Fruit fly (Drosophila melanogaster): Measurements from ENCODE around the gene CG6179.

DNA sequence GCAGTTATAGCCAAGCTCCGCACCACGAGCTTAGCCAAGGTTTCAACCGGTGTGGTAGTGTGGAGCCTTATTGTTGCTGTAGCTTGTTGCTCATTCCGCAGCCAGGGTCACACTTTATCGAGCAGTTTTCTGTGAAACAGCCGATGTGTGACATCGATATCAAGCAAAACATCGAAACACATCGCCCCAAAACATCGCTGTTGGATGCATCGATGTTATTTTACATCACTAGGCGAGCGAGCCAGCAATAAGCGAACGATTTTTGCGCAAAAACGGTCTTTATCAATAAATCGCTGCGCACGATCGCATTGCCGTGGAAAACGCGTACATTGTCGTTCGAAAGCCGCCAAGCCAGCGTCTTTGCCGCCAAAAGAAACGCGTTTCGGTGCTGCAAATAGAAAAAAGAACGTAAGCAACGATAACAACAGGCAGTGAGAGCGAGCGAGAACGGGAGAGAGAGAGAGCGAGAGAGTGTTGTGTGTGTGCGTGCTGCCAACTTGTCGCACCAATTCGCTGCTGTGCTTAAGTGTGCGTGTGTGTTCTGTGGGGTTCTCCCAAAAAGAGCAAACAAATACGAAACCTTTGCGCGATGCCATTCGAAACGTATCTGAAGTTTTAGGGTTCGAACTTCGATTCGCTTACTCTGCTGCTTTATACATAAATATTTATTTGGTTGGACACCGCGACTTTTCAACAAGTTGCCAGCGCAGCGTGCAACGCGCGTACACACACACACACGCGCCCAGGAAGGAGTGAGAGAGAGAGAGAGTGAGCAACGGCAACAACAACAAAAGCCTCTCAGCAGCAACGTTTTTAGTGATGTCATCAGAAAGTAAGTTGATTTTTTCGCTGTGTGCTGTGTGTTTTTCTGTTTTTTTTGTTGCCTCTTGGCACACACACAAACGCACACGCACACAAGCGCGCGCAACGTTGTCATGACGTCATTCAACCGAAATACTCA, 8.8 kb upstream of the CG6179 start:
- TF ChIP-seq E2f2 (GFP tag; IDR thresholded peaks at IDR 0.05) (peak; percentile 94), CG8089 (GFP tag; optimal IDR thresholded peaks at IDR 0.05) (no peak), Ssrp (tag; optimal IDR thresholded peaks at IDR 0.05) (no peak), klu (GFP tag; IDR thresholded peaks at IDR 0.05) (no peak), CG33213 (GFP tag; optimal IDR thresholded peaks at IDR 0.05) (peak; percentile 71), Xbp1 (GFP tag; optimal IDR thresholded peaks at IDR 0.05) (peak; percentile 42), Mad (GFP tag; optimal IDR thresholded peaks at IDR 0.05) (no peak)
